Fruit fly (Drosophila melanogaster): ENCODE results near the gene Karl.
"Not testable (repeated sequence)": the region's sequence is repeated elsewhere in the genome, so short reads cannot be mapped to it uniquely, and the experiment has no call there.

Karl gene

dm6 chrX:11787081-11787480 lies at the start of gene Karl:
Gene Karl (plus strand): TSS chrX:11787381.
- TF ChIP-seq CTCF (optimal IDR thresholded peaks at IDR 0.05) (no peak), CG8478 (optimal IDR thresholded peaks at IDR 0.05) (no peak)

dm6 chrX:11753973-11754372 lies 33.2 kb upstream of the Karl start, which contains the start of gene m:
Gene m (plus strand): TSS chrX:11754273.
- TF ChIP-seq CTCF, CG8478 (optimal IDR thresholded peaks at IDR 0.05): not testable (repeated sequence)

dm6 chrX:11756892-11757291 lies 30.3 kb upstream of the Karl start:
- TF ChIP-seq CTCF (optimal IDR thresholded peaks at IDR 0.05) = no peak
- no peak for TF ChIP-seq CG8478 (optimal IDR thresholded peaks at IDR 0.05)

- TF ChIP-seq CG8478 (optimal IDR thresholded peaks at IDR 0.05) (no peak), CTCF (optimal IDR thresholded peaks at IDR 0.05) (no peak)
Measured at dm6 chrX:11764540-11765136, 22.5 kb upstream of the Karl start, which contains the start of gene CG9360. Gene CG9360 (minus strand): TSS chrX:11764590.

- TF ChIP-seq CG8478 (optimal IDR thresholded peaks at IDR 0.05) = no peak
Measured at dm6 chrX:11769435-11769834, 17.7 kb upstream of the Karl start.

- no peak for TF ChIP-seq CTCF (optimal IDR thresholded peaks at IDR 0.05)
- TF ChIP-seq CG8478 (optimal IDR thresholded peaks at IDR 0.05) = no peak
Measured at dm6 chrX:11775987-11776587, 11.1 kb upstream of the Karl start.

- TF ChIP-seq CG8478 (optimal IDR thresholded peaks at IDR 0.05) (no peak), CTCF (optimal IDR thresholded peaks at IDR 0.05) (no peak)
Measured at dm6 chrX:11778734-11779220, 8.4 kb upstream of the Karl start, which contains the start of gene dy. Gene dy (minus strand): TSS chrX:11778784.

dm6 chrX:11784997-11785396 lies 2.2 kb upstream of the Karl start:
- no peak for TF ChIP-seq CTCF (optimal IDR thresholded peaks at IDR 0.05)

dm6 chrX:11788187-11788870 lies 1.1 kb downstream of the Karl start:
- TF ChIP-seq CTCF (optimal IDR thresholded peaks at IDR 0.05) (no peak), CG8478 (optimal IDR thresholded peaks at IDR 0.05) (no peak)

dm6 chrX:11792415-11793328 lies 5.5 kb downstream of the Karl start, which contains the start of gene CkIIbeta:
Gene CkIIbeta (plus strand): TSS chrX:11792533.
- peak in 1 of 2 experiments; percentile 19 for TF ChIP-seq CTCF (optimal IDR thresholded peaks at IDR 0.05)
- no peak for TF ChIP-seq CG8478 (optimal IDR thresholded peaks at IDR 0.05)

- TF ChIP-seq CG8478 (optimal IDR thresholded peaks at IDR 0.05) (no peak), CTCF (optimal IDR thresholded peaks at IDR 0.05) (no peak)
Measured at dm6 chrX:11793434-11793833, 6.3 kb downstream of the Karl start.

dm6 chrX:11796925-11797324 lies 9.7 kb downstream of the Karl start:
- TF ChIP-seq CTCF (optimal IDR thresholded peaks at IDR 0.05) (no peak), CG8478 (optimal IDR thresholded peaks at IDR 0.05) (no peak)

- TF ChIP-seq CG8478 (optimal IDR thresholded peaks at IDR 0.05) (no peak), CTCF (optimal IDR thresholded peaks at IDR 0.05) (no peak)
Measured at dm6 chrX:11798522-11798921, 11.3 kb downstream of the Karl start.

dm6 chrX:11799931-11800330 lies 12.8 kb downstream of the Karl start:
- no peak for TF ChIP-seq CG8478 (optimal IDR thresholded peaks at IDR 0.05)
- no peak for TF ChIP-seq CTCF (optimal IDR thresholded peaks at IDR 0.05)
